Worm (Caenorhabditis elegans) whole organism, early embryonic: ENCODE results near the gene R160.4.

Experiments
- B0310.2 ChIP-seq: sonication (generic microtip); optimal IDR thresholded peaks from 2 replicates; lab custom pipeline; 2016; ENCODE audit warnings: mild to moderate bottlenecking, missing genetic modification characterization, missing compliant biosample characterization
- F13C5.2 ChIP-seq: sonication (generic microtip); optimal IDR thresholded peaks from 2 replicates; lab custom pipeline; 2017; ENCODE audit warnings: mild to moderate bottlenecking, missing genetic modification characterization, inconsistent platforms, missing compliant biosample characterization
- aly-1 ChIP-seq: sonication (generic microtip); optimal IDR thresholded peaks from 2 replicates; lab custom pipeline; 2016; ENCODE audit warnings: missing genetic modification characterization, missing compliant biosample characterization
- ama-1 ChIP-seq: fragments of 150-350 bp; optimal IDR thresholded peaks from 2 replicates; lab custom pipeline; 2014
- ceh-13 ChIP-seq: fragments of 200-800 bp; sonication (Bioruptor generic); optimal IDR thresholded peaks from 2 replicates; lab custom pipeline; 2018; ENCODE audit warnings: mild to moderate bottlenecking, missing genetic modification characterization, missing compliant biosample characterization
- ceh-36 ChIP-seq: sonication (generic microtip); optimal IDR thresholded peaks from 2 replicates; lab custom pipeline; 2016; ENCODE audit warnings: missing genetic modification characterization, inconsistent platforms, missing compliant biosample characterization
- ets-7 ChIP-seq: sonication (generic microtip); optimal IDR thresholded peaks from 2 replicates; lab custom pipeline; 2016; ENCODE audit warnings: missing genotype, missing genetic modification characterization, missing compliant biosample characterization
- flt-1 ChIP-seq: fragments of 200-800 bp; sonication (Bioruptor generic); IDR thresholded peaks from 2 replicates; pipeline ENCODE4 v1.3.6; 2022; ENCODE audit warnings: missing genetic modification characterization, missing compliant biosample characterization
- hmbx-1 ChIP-seq: sonication (generic microtip); optimal IDR thresholded peaks from 2 replicates; lab custom pipeline; 2016; ENCODE audit warnings: mild to moderate bottlenecking, missing genetic modification characterization, missing compliant biosample characterization
- hmg-4 ChIP-seq: fragments of 200-800 bp; sonication (Bioruptor generic); optimal IDR thresholded peaks from 2 replicates; lab custom pipeline; 2018; ENCODE audit warnings: mild to moderate bottlenecking, missing genetic modification characterization, missing compliant biosample characterization
- hnd-1 ChIP-seq: sonication (generic microtip); optimal IDR thresholded peaks from 2 replicates; lab custom pipeline; 2016; ENCODE audit warnings: missing genetic modification characterization, missing compliant biosample characterization
- pes-1 ChIP-seq: fragments of 200-800 bp; sonication (Bioruptor generic); IDR thresholded peaks from 2 replicates; pipeline ENCODE4 v1.3.6; 2022; ENCODE audit warnings: missing genetic modification reagents, missing genetic modification characterization, missing compliant biosample characterization
- scrt-1 ChIP-seq: fragments of 200-800 bp; sonication (Bioruptor generic); IDR thresholded peaks from 2 replicates; pipeline ENCODE4 v1.3.6; 2022; ENCODE audit warnings: missing genetic modification characterization, missing compliant biosample characterization
- sea-1 ChIP-seq: fragments of 200-800 bp; sonication (Bioruptor generic); conservative IDR thresholded peaks from 2 replicates; pipeline ENCODE4 v1.3.6; 2022; ENCODE audit warnings: missing genetic modification characterization, missing compliant biosample characterization
- tbx-11 ChIP-seq: fragments of 200-800 bp; sonication (Bioruptor generic); IDR thresholded peaks from 2 replicates; pipeline ENCODE4 v1.3.6; 2022; ENCODE audit warnings: missing genetic modification characterization, missing compliant biosample characterization
- tbx-37 ChIP-seq: fragments of 200-800 bp; sonication (Bioruptor generic); conservative IDR thresholded peaks from 2 replicates; pipeline ENCODE4 v1.3.6; 2022; ENCODE audit warnings: missing genetic modification reagents, missing genetic modification characterization, missing compliant biosample characterization
- tra-4 ChIP-seq: sonication (generic microtip); optimal IDR thresholded peaks from 2 replicates; lab custom pipeline; 2017; ENCODE audit warnings: missing genetic modification characterization, missing compliant biosample characterization

The R160.4 gene

ce11 chrX:4368800-4369199 lies at the start of gene R160.4:
TSS of gene R160.4 (minus strand) at chrX:4368900.
- TF ChIP-seq ama-1 (lab: Kevin White, UChicago), result no peak
- no peak for TF ChIP-seq ets-7 (tag; lab: Kevin White, UChicago)
- TF ChIP-seq tbx-37 (GFP tag; lab: Robert Waterston, UW), result no peak
- no peak for TF ChIP-seq B0310.2 (tag; lab: Kevin White, UChicago)
- no peak for TF ChIP-seq scrt-1
- TF ChIP-seq hmbx-1, result no peak
- TF ChIP-seq ceh-13 (GFP tag; lab: Kevin White, UChicago), result no peak
- no peak for TF ChIP-seq pes-1 (GFP tag; lab: Robert Waterston, UW)
- TF ChIP-seq F13C5.2, result no peak
- no peak for TF ChIP-seq flt-1 (GFP tag; lab: Robert Waterston, UW)
- no peak for TF ChIP-seq sea-1

- TF ChIP-seq ets-7 (tag; lab: Kevin White, UChicago), result no peak
- TF ChIP-seq tra-4 (tag; lab: Kevin White, UChicago), result no peak
These were observed 46.6 kb upstream of the R160.4 start for ce11 chrX:4415289-4415688.

ce11 chrX:4413206-4413605 lies 44.5 kb upstream of the R160.4 start:
- TF ChIP-seq B0310.2 (tag; lab: Kevin White, UChicago), result no peak
- TF ChIP-seq aly-1 (tag; lab: Kevin White, UChicago), result no peak
- TF ChIP-seq tbx-11 (GFP tag; lab: Robert Waterston, UW), result no peak

ce11 chrX:4410280-4410911 lies 41.7 kb upstream of the R160.4 start:
- no peak for TF ChIP-seq ceh-13 (GFP tag; lab: Kevin White, UChicago)
- TF ChIP-seq hmbx-1, result no peak
- no peak for TF ChIP-seq hnd-1 (tag; lab: Kevin White, UChicago)
- no peak for TF ChIP-seq pes-1 (GFP tag; lab: Robert Waterston, UW)
- no peak for TF ChIP-seq flt-1 (GFP tag; lab: Robert Waterston, UW)

- TF ChIP-seq pes-1 (GFP tag; lab: Robert Waterston, UW) (no peak), sea-1 (no peak), ets-7 (tag; lab: Kevin White, UChicago) (no peak), F13C5.2 (no peak), ceh-36 (tag; lab: Kevin White, UChicago) (no peak), scrt-1 (no peak)
These were observed 41.0 kb upstream of the R160.4 start for ce11 chrX:4409591-4410279.

- TF ChIP-seq aly-1 (tag; lab: Kevin White, UChicago) (no peak), tbx-11 (GFP tag; lab: Robert Waterston, UW) (no peak)
These were observed 39.8 kb upstream of the R160.4 start for ce11 chrX:4408466-4408865.

- TF ChIP-seq hnd-1 (tag; lab: Kevin White, UChicago), result no peak
- no peak for TF ChIP-seq flt-1 (GFP tag; lab: Robert Waterston, UW)
- no peak for TF ChIP-seq pes-1 (GFP tag; lab: Robert Waterston, UW)
These were observed 36.0 kb upstream of the R160.4 start for ce11 chrX:4404717-4405116.

ce11 chrX:4402854-4403253 lies 34.2 kb upstream of the R160.4 start, which contains the start of gene D1079.1:
TSS of gene D1079.1 (plus strand) at chrX:4403154.
- no peak for TF ChIP-seq B0310.2 (tag; lab: Kevin White, UChicago)
- no peak for TF ChIP-seq pes-1 (GFP tag; lab: Robert Waterston, UW)
- TF ChIP-seq F13C5.2, result no peak
- TF ChIP-seq hmbx-1, result no peak
- no peak for TF ChIP-seq hmg-4
- no peak for TF ChIP-seq aly-1 (tag; lab: Kevin White, UChicago)
- no peak for TF ChIP-seq tra-4 (tag; lab: Kevin White, UChicago)
- TF ChIP-seq hnd-1 (tag; lab: Kevin White, UChicago), result no peak
- TF ChIP-seq tbx-37 (GFP tag; lab: Robert Waterston, UW), result no peak
- TF ChIP-seq ceh-36 (tag; lab: Kevin White, UChicago), result no peak
- TF ChIP-seq ama-1 (lab: Kevin White, UChicago), result no peak
- TF ChIP-seq ceh-13 (GFP tag; lab: Kevin White, UChicago), result no peak

ce11 chrX:4400296-4400695 lies 31.6 kb upstream of the R160.4 start:
- no peak for TF ChIP-seq hmbx-1
- TF ChIP-seq B0310.2 (tag; lab: Kevin White, UChicago), result no peak
- TF ChIP-seq pes-1 (GFP tag; lab: Robert Waterston, UW), result no peak
